Worm (Caenorhabditis elegans) whole organism, young adult: Measurements from ENCODE around the gene T26A5.2.

Source experiments
- B0035.1 ChIP-seq: sonication (generic microtip); optimal IDR thresholded peaks from 2 replicates; lab custom pipeline; 2016; ENCODE audit warnings: missing genetic modification characterization, mild to moderate bottlenecking, missing compliant biosample characterization, missing genotype, missing genetic modification reagents
- C06A6.2 ChIP-seq: fragments of 200-800 bp; sonication (Bioruptor generic); conservative IDR thresholded peaks from 2 replicates; pipeline ENCODE4 v1.3.6; 2022; ENCODE audit warnings: missing genetic modification characterization, missing compliant biosample characterization
- C17E4.6 ChIP-seq: fragments of 200-800 bp; sonication (Bioruptor generic); IDR thresholded peaks from 2 replicates; pipeline ENCODE4 v1.3.6; 2022; ENCODE audit warnings: missing genetic modification reagents, missing genetic modification characterization, missing compliant biosample characterization
- F33H1.4 ChIP-seq: fragments of 200-800 bp; sonication (Bioruptor generic); IDR thresholded peaks from 2 replicates; pipeline ENCODE4 v1.3.6; 2022; ENCODE audit warnings: missing genetic modification reagents, missing genetic modification characterization, missing compliant biosample characterization
- F52B5.7 ChIP-seq: sonication (generic microtip); optimal IDR thresholded peaks from 2 replicates; lab custom pipeline; 2016; ENCODE audit warnings: mild to moderate bottlenecking, missing genetic modification characterization, missing compliant biosample characterization
- F55B11.4 ChIP-seq: sonication (generic microtip); optimal IDR thresholded peaks from 2 replicates; lab custom pipeline; 2016; ENCODE audit warnings: missing compliant biosample characterization, missing genetic modification characterization, borderline replicate concordance; ENCODE audit not compliant: insufficient read depth
- akir-1 ChIP-seq: fragments of 200-800 bp; sonication (Bioruptor generic); optimal IDR thresholded peaks from 2 replicates; lab custom pipeline; 2018; ENCODE audit warnings: mild to moderate bottlenecking, missing genetic modification characterization, moderate library complexity, missing compliant biosample characterization
- attf-3 ChIP-seq: fragments of 200-800 bp; sonication (Bioruptor generic); conservative IDR thresholded peaks from 2 replicates; pipeline ENCODE4 v1.3.6; 2022; ENCODE audit warnings: missing genetic modification reagents, missing genetic modification characterization, missing compliant biosample characterization
- attf-6 ChIP-seq: fragments of 200-800 bp; sonication (Bioruptor generic); IDR thresholded peaks from 2 replicates; pipeline ENCODE4 v1.3.6; 2022; ENCODE audit warnings: missing genetic modification reagents, missing genetic modification characterization, missing compliant biosample characterization
- ccch-3 ChIP-seq: fragments of 200-800 bp; sonication (Bioruptor generic); optimal IDR thresholded peaks from 2 replicates; lab custom pipeline; 2018; ENCODE audit warnings: mild to moderate bottlenecking, missing genetic modification characterization, missing compliant biosample characterization
- cebp-1 ChIP-seq, 2 experiments: fragments of 200-800 bp in 1 of 2; sonication (Bioruptor generic) in 1 of 2; sonication (generic microtip) in 1 of 2; IDR thresholded peaks in 1 of 2; optimal IDR thresholded peaks in 1 of 2; 2 replicates each; pipeline versions ENCODE4 v1.3.6 to Lab custom; 2017 to 2022; ENCODE audit warnings: missing compliant biosample characterization in 2 of 2, missing genetic modification characterization in 2 of 2, mild to moderate bottlenecking in 1 of 2, missing genetic modification reagents in 1 of 2, moderate library complexity in 1 of 2
- ceh-100 ChIP-seq: fragments of 200-800 bp; sonication (Bioruptor generic); IDR thresholded peaks from 2 replicates; pipeline ENCODE4 v1.3.6; 2022; ENCODE audit warnings: missing genetic modification reagents, missing genetic modification characterization, missing compliant biosample characterization
- ceh-40 ChIP-seq: fragments of 200-800 bp; sonication (Bioruptor generic); IDR thresholded peaks from 2 replicates; pipeline ENCODE4 v1.3.6; 2022; ENCODE audit warnings: missing genetic modification characterization, missing compliant biosample characterization
- chd-7 ChIP-seq: sonication (generic microtip); optimal IDR thresholded peaks from 2 replicates; lab custom pipeline; 2016; ENCODE audit warnings: mild to moderate bottlenecking, missing genetic modification characterization, moderate library complexity, missing compliant biosample characterization
- dox-1 ChIP-seq: fragments of 200-800 bp; sonication (Bioruptor generic); IDR thresholded peaks from 2 replicates; pipeline ENCODE4 v1.3.6; 2022; ENCODE audit warnings: missing genetic modification reagents, missing genetic modification characterization, missing compliant biosample characterization
- egrh-3 ChIP-seq: fragments of 200-800 bp; sonication (Bioruptor generic); IDR thresholded peaks from 2 replicates; pipeline ENCODE4 v1.3.6; 2022; ENCODE audit warnings: missing genetic modification reagents, missing genetic modification characterization, missing compliant biosample characterization
- him-1 ChIP-seq: sonication (generic microtip); optimal IDR thresholded peaks from 2 replicates; lab custom pipeline; 2016; ENCODE audit warnings: missing genotype, missing genetic modification reagents, missing genetic modification characterization, missing compliant biosample characterization
- hlh-26 ChIP-seq: fragments of 200-800 bp; sonication (Bioruptor generic); conservative IDR thresholded peaks from 2 replicates; pipeline ENCODE4 v1.3.6; 2022; ENCODE audit warnings: missing genetic modification reagents, missing genetic modification characterization, missing compliant biosample characterization
- let-607 ChIP-seq, 2 experiments: fragments of 200-800 bp in 1 of 2; sonication (Bioruptor generic) in 1 of 2; sonication (generic microtip) in 1 of 2; optimal IDR thresholded peaks; 2 replicates each; lab custom pipeline; 2016 to 2018; ENCODE audit warnings: mild to moderate bottlenecking in 2 of 2, missing compliant biosample characterization in 2 of 2, missing genetic modification characterization in 2 of 2, moderate library complexity in 2 of 2, missing genotype in 1 of 2
- lin-26 ChIP-seq: fragments of 200-800 bp; sonication (Bioruptor generic); IDR thresholded peaks from 2 replicates; pipeline ENCODE4 v1.3.6; 2022; ENCODE audit warnings: missing genetic modification reagents, missing genetic modification characterization, missing compliant biosample characterization
- lin-40 ChIP-seq: sonication (generic microtip); optimal IDR thresholded peaks from 2 replicates; lab custom pipeline; 2016; ENCODE audit warnings: missing genetic modification characterization, mild to moderate bottlenecking, missing compliant biosample characterization, missing genotype, missing genetic modification reagents
- lin-54 ChIP-seq: fragments of 200-800 bp; sonication (Bioruptor generic); optimal IDR thresholded peaks from 2 replicates; lab custom pipeline; 2018; ENCODE audit warnings: mild to moderate bottlenecking, missing genetic modification characterization, missing compliant biosample characterization
- madf-3 ChIP-seq: fragments of 200-800 bp; sonication (Bioruptor generic); IDR thresholded peaks from 2 replicates; pipeline ENCODE4 v1.3.6; 2022; ENCODE audit warnings: missing genetic modification reagents, missing genetic modification characterization, missing compliant biosample characterization
- mxl-1 ChIP-seq: sonication (generic microtip); optimal IDR thresholded peaks from 2 replicates; lab custom pipeline; 2016; ENCODE audit warnings: missing genetic modification characterization, missing compliant biosample characterization
- nfya-1 ChIP-seq: sonication (generic microtip); optimal IDR thresholded peaks from 2 replicates; lab custom pipeline; 2017; ENCODE audit warnings: antibody characterized with exemption, missing compliant biosample characterization, missing genetic modification characterization, borderline replicate concordance; ENCODE audit not compliant: insufficient read depth
- nfya-2 ChIP-seq: fragments of 200-800 bp; sonication (Bioruptor generic); IDR thresholded peaks from 2 replicates; pipeline ENCODE4 v1.3.6; 2022; ENCODE audit warnings: missing genetic modification reagents, missing genetic modification characterization, missing compliant biosample characterization
- nfyb-1 ChIP-seq: fragments of 200-800 bp; sonication (Bioruptor generic); IDR thresholded peaks from 2 replicates; pipeline ENCODE4 v1.3.6; 2022; ENCODE audit warnings: missing genetic modification reagents, missing genetic modification characterization, missing compliant biosample characterization
- nhr-80 ChIP-seq: sonication (generic microtip); optimal IDR thresholded peaks from 2 replicates; lab custom pipeline; 2016; ENCODE audit warnings: missing genetic modification characterization, missing compliant biosample characterization
- rcor-1 ChIP-seq: fragments of 200-800 bp; sonication (Bioruptor generic); IDR thresholded peaks from 2 replicates; pipeline ENCODE4 v1.3.6; 2022; ENCODE audit warnings: missing genetic modification reagents, missing genetic modification characterization, missing compliant biosample characterization
- sea-2 ChIP-seq: fragments of 200-800 bp; sonication (Bioruptor generic); IDR thresholded peaks from 2 replicates; pipeline ENCODE4 v1.3.6; 2022; ENCODE audit warnings: missing genetic modification characterization, missing compliant biosample characterization
- snpc-1.1 ChIP-seq: sonication (generic microtip); optimal IDR thresholded peaks from 2 replicates; lab custom pipeline; 2017; ENCODE audit warnings: missing genetic modification characterization, mild to moderate bottlenecking, missing compliant biosample characterization, antibody characterized with exemption, moderate library complexity, missing genotype, missing genetic modification reagents; ENCODE audit not compliant: insufficient read depth
- snpc-1.3 ChIP-seq: sonication (generic microtip); optimal IDR thresholded peaks from 2 replicates; lab custom pipeline; 2017; ENCODE audit warnings: missing genetic modification characterization, mild to moderate bottlenecking, missing compliant biosample characterization, antibody characterized with exemption, moderate library complexity, missing genotype, missing genetic modification reagents; ENCODE audit not compliant: insufficient read depth
- tbx-9 ChIP-seq: sonication (generic microtip); optimal IDR thresholded peaks from 2 replicates; lab custom pipeline; 2016; ENCODE audit warnings: borderline replicate concordance, missing genetic modification characterization, inconsistent platforms, missing compliant biosample characterization
- unc-130 ChIP-seq: sonication (generic microtip); optimal IDR thresholded peaks from 2 replicates; lab custom pipeline; 2016; ENCODE audit warnings: missing genetic modification reagents, missing genetic modification characterization, missing compliant biosample characterization
- unc-62 ChIP-seq: fragments of 150-350 bp; optimal IDR thresholded peaks from 2 replicates; lab custom pipeline; 2014; ENCODE audit warnings: missing biosample characterization, missing genetic modification reagents, missing genetic modification characterization
- zfh-2 ChIP-seq: fragments of 200-800 bp; sonication (Bioruptor generic); conservative IDR thresholded peaks from 2 replicates; pipeline ENCODE4 v1.3.6; 2022; ENCODE audit warnings: missing genetic modification reagents, missing genetic modification characterization, missing compliant biosample characterization
- zim-3 ChIP-seq: sonication (generic microtip); optimal IDR thresholded peaks from 2 replicates; lab custom pipeline; 2017; ENCODE audit warnings: mild to moderate bottlenecking, missing genetic modification characterization, moderate library complexity, missing compliant biosample characterization
- ztf-25 ChIP-seq: fragments of 200-800 bp; sonication (Bioruptor generic); IDR thresholded peaks from 2 replicates; pipeline ENCODE4 v1.3.6; 2022; ENCODE audit warnings: missing genetic modification reagents, missing genetic modification characterization, missing compliant biosample characterization

Gene T26A5.2

DNA sequence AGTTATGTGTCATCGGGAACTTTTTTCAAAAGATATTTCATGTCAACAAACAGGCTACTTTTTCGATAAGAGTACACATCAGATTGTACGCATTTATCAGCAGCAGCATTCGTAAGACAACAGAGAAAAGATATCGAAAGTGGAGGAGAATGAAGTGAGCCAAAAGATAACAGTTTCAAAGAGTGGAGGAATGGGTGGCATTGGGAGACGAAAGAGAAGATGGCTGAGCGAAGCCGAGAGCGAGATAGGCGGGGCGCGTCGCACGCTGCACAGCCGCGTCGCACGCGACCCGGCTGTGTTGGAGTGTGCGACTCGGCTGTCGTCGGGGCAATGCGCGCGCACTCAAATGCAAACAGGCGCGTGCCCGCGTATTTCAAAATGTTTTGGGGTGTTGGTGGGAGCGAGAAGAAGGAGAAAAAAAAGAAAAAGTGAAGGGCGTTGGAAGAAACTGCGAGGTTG lies 3.0 kb upstream of the T26A5.2 start (continued):
- TF ChIP-seq cebp-1 (GFP tag; IDR thresholded peaks at IDR 0.05; lab: Robert Waterston, UW), result peak; percentile 94
- peak; percentile 97 for TF ChIP-seq cebp-1 (tag; optimal IDR thresholded peaks at IDR 0.05; lab: Kevin White, UChicago)
- no peak for TF ChIP-seq nfya-2
- no peak for TF ChIP-seq snpc-1.1
- peak; percentile 47; the same call in 1 of the 2 replicates for TF ChIP-seq ztf-25 (GFP tag; lab: Robert Waterston, UW)
- TF ChIP-seq rcor-1 (GFP tag; lab: Robert Waterston, UW), result peak; percentile 63
- TF ChIP-seq madf-3 (GFP tag; lab: Robert Waterston, UW), result peak; percentile 88
- peak; percentile 95 for TF ChIP-seq nfyb-1 (GFP tag; lab: Robert Waterston, UW)
- TF ChIP-seq C17E4.6 (GFP tag; lab: Robert Waterston, UW), result peak; percentile 88
- TF ChIP-seq unc-130 (GFP tag; lab: Kevin White, UChicago), result no peak
- TF ChIP-seq lin-40 (tag; lab: Kevin White, UChicago), result no peak
- TF ChIP-seq ceh-40 (GFP tag; lab: Robert Waterston, UW), result no peak
- no peak for TF ChIP-seq snpc-1.3 (tag; lab: Kevin White, UChicago)
- TF ChIP-seq mxl-1, result no peak
- TF ChIP-seq zfh-2 (GFP tag; lab: Robert Waterston, UW), result peak; percentile 100
- no peak for TF ChIP-seq nfya-1 (tag; lab: Kevin White, UChicago)
- TF ChIP-seq chd-7 (tag; lab: Kevin White, UChicago), result peak; percentile 94
- peak; percentile 92 for TF ChIP-seq lin-54 (GFP tag; lab: Kevin White, UChicago)
- peak; percentile 59; the same call in 1 of the 2 replicates for TF ChIP-seq lin-26
- TF ChIP-seq sea-2, result no peak
- no peak for TF ChIP-seq F55B11.4
- TF ChIP-seq tbx-9 (tag; lab: Kevin White, UChicago), result no peak
- TF ChIP-seq F33H1.4 (GFP tag; lab: Robert Waterston, UW), result peak; percentile 77
- TF ChIP-seq egrh-3 (GFP tag; lab: Robert Waterston, UW), result peak; percentile 97
- TF ChIP-seq hlh-26, result no peak
- peak; percentile 99 for TF ChIP-seq nhr-80 (tag; lab: Kevin White, UChicago)
- peak; percentile 86 for TF ChIP-seq C06A6.2 (GFP tag; lab: Robert Waterston, UW)
- no peak for TF ChIP-seq ccch-3 (GFP tag; lab: Kevin White, UChicago)
- TF ChIP-seq attf-3 (GFP tag; lab: Robert Waterston, UW), result peak; percentile 68
- peak; percentile 72 for TF ChIP-seq ceh-100 (GFP tag; lab: Robert Waterston, UW)
- TF ChIP-seq attf-6 (GFP tag; lab: Robert Waterston, UW), result no peak
- TF ChIP-seq him-1 (tag; lab: Kevin White, UChicago), result no peak
- peak; percentile 53 for TF ChIP-seq B0035.1 (tag; lab: Kevin White, UChicago)
- TF ChIP-seq zim-3 (tag; lab: Kevin White, UChicago), result peak; percentile 72
- peak; percentile 95 for TF ChIP-seq dox-1 (GFP tag; lab: Robert Waterston, UW)
- no peak for TF ChIP-seq unc-62
- TF ChIP-seq let-607 (tag; optimal IDR thresholded peaks at IDR 0.05; lab: Kevin White, UChicago), result peak; percentile 83 to 87
- TF ChIP-seq F52B5.7 (tag; lab: Kevin White, UChicago), result peak; percentile 79
- peak; percentile 62 for TF ChIP-seq akir-1 (GFP tag; lab: Kevin White, UChicago)
